Fruit fly (Drosophila melanogaster) whole organism: Measurements from ENCODE around the gene Cad74A.

ENCODE experiments used
- CG8478 ChIP-seq: fragments of >200 bp; optimal IDR thresholded peaks from 2 replicates; lab custom pipeline; 2018; ENCODE audit warnings: inconsistent platforms
- Dll ChIP-seq: fragments of >200 bp; optimal IDR thresholded peaks from 2 replicates; lab custom pipeline; 2017
- EcR ChIP-seq, 2 experiments: fragments of >200 bp; optimal IDR thresholded peaks; 2 replicates each; lab custom pipeline; 2017; ENCODE audit warnings: missing biosample characterization in 2 of 2, missing genetic modification characterization in 2 of 2, missing genetic modification reagents in 2 of 2
- pan ChIP-seq: fragments of >200 bp; optimal IDR thresholded peaks from 2 replicates; lab custom pipeline; 2017
- psq ChIP-seq: fragments of >200 bp; optimal IDR thresholded peaks from 2 replicates; lab custom pipeline; 2017
- usp ChIP-seq: fragments of >200 bp; optimal IDR thresholded peaks from 2 replicates; lab custom pipeline; 2017; ENCODE audit warnings: missing biosample characterization, missing genetic modification characterization, mixed read lengths

Gene Cad74A

DNA sequence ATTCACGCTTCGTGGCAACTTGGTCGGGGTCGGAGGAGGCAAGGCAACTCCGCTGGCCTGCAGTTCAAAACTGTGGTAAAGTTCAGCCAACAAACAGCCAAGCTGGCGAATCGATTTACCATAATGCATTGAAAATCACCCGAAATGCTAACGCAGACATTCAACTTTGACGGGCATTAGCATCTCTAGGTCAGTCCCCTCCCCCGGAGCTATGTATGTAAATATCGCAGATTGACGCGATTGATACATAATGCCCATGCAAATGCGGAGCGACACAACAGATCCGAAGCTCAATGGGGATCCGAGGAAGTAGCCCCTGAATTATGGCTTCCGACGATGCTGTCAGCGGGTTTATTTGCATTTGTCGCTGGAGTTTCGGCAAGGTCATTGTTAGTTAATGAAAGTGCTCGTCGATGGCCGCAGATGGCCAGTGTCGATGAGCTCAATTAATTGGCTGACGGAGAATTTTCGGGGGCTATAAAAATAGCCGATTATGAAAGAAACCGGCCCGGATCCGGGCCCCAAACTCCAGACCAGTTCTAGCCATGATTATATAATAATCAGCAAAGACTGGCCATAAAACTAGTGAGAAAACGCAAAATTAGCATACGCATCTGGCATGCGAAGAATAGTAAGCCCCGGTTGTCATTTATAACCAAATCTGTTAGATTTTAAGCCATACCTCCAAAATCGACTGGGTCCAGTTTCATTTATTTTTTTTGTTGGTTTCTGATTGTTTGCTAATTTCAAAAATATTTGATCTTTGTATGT is 7.5 kb upstream of the Cad74A start:
- TF ChIP-seq psq (lab: Kevin White, UChicago) (no peak), CG8478 (lab: Kevin White, UChicago) (no peak), usp (GFP tag; lab: Kevin White, UChicago) (no peak), pan (lab: Kevin White, UChicago) (no peak), Dll (no peak), EcR (GFP tag; optimal IDR thresholded peaks at IDR 0.05; lab: Kevin White, UChicago) (no peak)

dm6 chr3L:17383714-17384113 is 4.4 kb upstream of the Cad74A start:
- no peak for TF ChIP-seq usp (GFP tag; lab: Kevin White, UChicago)
- TF ChIP-seq Dll: no peak
- TF ChIP-seq CG8478 (lab: Kevin White, UChicago): no peak
- TF ChIP-seq psq (lab: Kevin White, UChicago): no peak
- no peak for TF ChIP-seq EcR (GFP tag; optimal IDR thresholded peaks at IDR 0.05; lab: Kevin White, UChicago)
- no peak for TF ChIP-seq pan (lab: Kevin White, UChicago)

DNA sequence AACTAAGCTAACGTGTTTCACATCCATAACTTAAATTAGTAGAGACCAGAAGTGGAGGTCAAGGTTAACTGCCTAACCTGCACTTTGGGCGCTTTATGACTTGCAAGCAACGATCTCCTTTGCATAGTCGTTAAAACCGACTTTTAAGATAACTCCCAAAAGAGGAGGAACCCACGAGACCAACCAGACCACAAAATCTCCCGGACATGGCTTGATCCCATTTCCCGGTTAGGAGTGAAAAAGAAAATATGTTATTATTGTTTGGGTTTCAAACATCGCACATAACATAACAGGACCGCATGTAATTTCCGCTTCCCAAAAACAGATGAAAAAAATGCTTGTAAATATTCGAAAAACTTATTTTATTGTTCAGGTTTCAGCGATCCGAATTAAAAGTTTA is 4.0 kb upstream of the Cad74A start:
- no peak for TF ChIP-seq pan (lab: Kevin White, UChicago)
- no peak for TF ChIP-seq usp (GFP tag; lab: Kevin White, UChicago)
- no peak for TF ChIP-seq EcR (GFP tag; optimal IDR thresholded peaks at IDR 0.05; lab: Kevin White, UChicago)
- no peak for TF ChIP-seq psq (lab: Kevin White, UChicago)

dm6 chr3L:17382628-17383027 is 3.3 kb upstream of the Cad74A start, which contains the start of gene CG13728:
TSS of gene CG13728 (minus strand) at chr3L:17382728.
- no peak for TF ChIP-seq psq (lab: Kevin White, UChicago)
- no peak for TF ChIP-seq EcR (GFP tag; optimal IDR thresholded peaks at IDR 0.05; lab: Kevin White, UChicago)
- TF ChIP-seq Dll: no peak
- no peak for TF ChIP-seq CG8478 (lab: Kevin White, UChicago)
- no peak for TF ChIP-seq pan (lab: Kevin White, UChicago)
- TF ChIP-seq usp (GFP tag; lab: Kevin White, UChicago): no peak

dm6 chr3L:17381990-17382389 is 2.7 kb upstream of the Cad74A start:
- no peak for TF ChIP-seq psq (lab: Kevin White, UChicago)
- no peak for TF ChIP-seq pan (lab: Kevin White, UChicago)
- no peak for TF ChIP-seq EcR (GFP tag; optimal IDR thresholded peaks at IDR 0.05; lab: Kevin White, UChicago)
- no peak for TF ChIP-seq CG8478 (lab: Kevin White, UChicago)
- TF ChIP-seq Dll: no peak
- no peak for TF ChIP-seq usp (GFP tag; lab: Kevin White, UChicago)

DNA sequence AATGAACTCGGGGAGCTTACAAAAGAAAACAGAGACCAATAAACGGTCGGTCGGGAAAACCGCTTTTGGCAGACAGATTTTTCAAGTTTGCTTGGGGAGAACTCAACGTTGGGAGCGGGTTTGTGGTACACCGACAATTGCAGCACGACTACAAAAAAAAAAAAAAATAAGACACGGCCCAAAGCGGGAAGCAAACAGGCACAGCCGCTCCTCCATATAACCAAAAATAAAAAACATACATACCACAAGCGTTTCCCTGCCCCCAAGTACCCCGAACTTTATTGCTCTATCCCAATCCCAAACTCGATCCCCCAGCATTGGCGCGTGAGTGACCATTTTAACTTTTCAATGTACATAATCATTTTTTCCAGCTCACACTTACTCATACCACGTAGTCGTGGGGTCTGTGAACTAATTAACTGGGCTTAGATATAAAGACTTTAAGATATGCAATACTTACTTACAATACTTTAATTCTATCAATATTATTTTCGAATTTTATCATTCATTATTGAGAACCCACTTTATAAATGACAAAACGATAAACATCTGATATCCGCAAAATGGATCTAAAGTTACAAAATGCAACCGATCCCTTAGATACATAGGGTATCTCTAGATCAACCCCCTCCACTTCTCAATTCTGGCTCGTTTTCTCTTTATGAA is 4.2 kb downstream of the Cad74A start:
- TF ChIP-seq psq (lab: Kevin White, UChicago) (no peak), CG8478 (lab: Kevin White, UChicago) (no peak), EcR (GFP tag; optimal IDR thresholded peaks at IDR 0.05; lab: Kevin White, UChicago) (no peak), pan (lab: Kevin White, UChicago) (no peak), Dll (no peak), usp (GFP tag; lab: Kevin White, UChicago) (no peak)

- no peak for TF ChIP-seq psq (lab: Kevin White, UChicago)
- TF ChIP-seq CG8478 (lab: Kevin White, UChicago): no peak
- TF ChIP-seq EcR (GFP tag; optimal IDR thresholded peaks at IDR 0.05; lab: Kevin White, UChicago): no peak
- TF ChIP-seq Dll: no peak
- no peak for TF ChIP-seq usp (GFP tag; lab: Kevin White, UChicago)
- no peak for TF ChIP-seq pan (lab: Kevin White, UChicago)
Measured at dm6 chr3L:17366936-17367335, 12.4 kb downstream of the Cad74A start.

DNA sequence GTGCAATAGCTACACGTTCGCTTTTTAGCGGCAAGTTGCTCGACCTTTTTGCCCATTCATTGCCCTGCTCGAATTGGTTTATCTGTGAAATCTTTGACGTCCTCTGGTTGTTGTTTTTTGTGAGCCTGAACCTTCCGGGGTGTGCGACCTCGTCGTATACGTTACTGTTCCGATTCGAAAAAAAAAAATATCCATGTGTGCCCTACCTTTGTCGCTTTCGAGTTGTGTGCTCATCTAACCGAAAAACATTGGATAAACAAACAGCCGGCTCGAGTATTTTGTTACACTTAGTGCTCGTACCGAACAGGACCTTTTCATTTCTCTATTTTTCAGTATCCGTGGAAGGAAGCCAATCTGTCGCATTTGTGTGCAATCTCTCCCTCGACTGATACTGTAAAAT is 15.3 kb downstream of the Cad74A start:
- TF ChIP-seq CG8478 (lab: Kevin White, UChicago) (no peak), Dll (no peak)

DNA sequence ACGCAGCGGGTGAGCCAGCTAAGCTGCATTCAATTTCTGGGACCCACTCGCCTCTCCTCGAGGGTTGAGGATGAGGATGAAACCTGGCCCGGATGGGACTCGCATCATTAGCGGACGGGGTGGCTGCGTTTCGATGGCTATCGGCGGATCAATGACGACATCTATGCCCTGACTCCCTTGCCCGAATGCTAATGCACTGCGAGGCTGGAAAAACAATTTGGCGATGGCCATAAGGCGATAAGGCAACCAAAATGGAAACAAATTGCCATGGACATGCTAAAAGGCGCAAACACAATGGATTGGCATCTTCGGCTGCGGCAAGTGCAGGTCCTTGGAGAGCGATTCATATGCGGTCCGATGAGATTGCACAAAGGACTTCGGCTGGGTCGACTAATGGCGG is 16.4 kb downstream of the Cad74A start:
- TF ChIP-seq CG8478 (lab: Kevin White, UChicago) (no peak), usp (GFP tag; lab: Kevin White, UChicago) (no peak), psq (lab: Kevin White, UChicago) (no peak), pan (lab: Kevin White, UChicago) (no peak), EcR (GFP tag; optimal IDR thresholded peaks at IDR 0.05; lab: Kevin White, UChicago) (no peak), Dll (no peak)

dm6 chr3L:17361925-17362324 is 17.4 kb downstream of the Cad74A start:
- TF ChIP-seq pan (lab: Kevin White, UChicago): no peak
- TF ChIP-seq CG8478 (lab: Kevin White, UChicago): no peak
- TF ChIP-seq EcR (GFP tag; optimal IDR thresholded peaks at IDR 0.05; lab: Kevin White, UChicago): no peak
- TF ChIP-seq psq (lab: Kevin White, UChicago): no peak
- TF ChIP-seq usp (GFP tag; lab: Kevin White, UChicago): no peak
- no peak for TF ChIP-seq Dll

- TF ChIP-seq psq (lab: Kevin White, UChicago) (no peak), Dll (no peak), CG8478 (lab: Kevin White, UChicago) (no peak), pan (lab: Kevin White, UChicago) (no peak), EcR (GFP tag; optimal IDR thresholded peaks at IDR 0.05; lab: Kevin White, UChicago) (no peak), usp (GFP tag; lab: Kevin White, UChicago) (no peak)
Measured at dm6 chr3L:17359225-17359773, 20.0 kb downstream of the Cad74A start, which contains the start of gene tap. TSS of gene tap (plus strand) at chr3L:17359682.
